Fruit fly (Drosophila melanogaster) whole organism, pupa: ENCODE results near the gene cad.

Source experiments
- CG10348 ChIP-seq: fragments of 200-800 bp; sonication (Bioruptor generic); IDR thresholded peaks from 2 replicates; pipeline ENCODE4 v1.3.6; 2022; ENCODE audit warnings: missing biosample characterization, missing genetic modification characterization
- CG12605 ChIP-seq: fragments of 200-800 bp; sonication (Bioruptor generic); IDR thresholded peaks from 2 replicates; pipeline ENCODE4 v1.3.6; 2022; ENCODE audit warnings: missing biosample characterization, missing genetic modification characterization
- CG13204 ChIP-seq: fragments of 200-800 bp; sonication (Bioruptor generic); optimal IDR thresholded peaks from 2 replicates; lab custom pipeline; 2018; ENCODE audit warnings: missing biosample characterization, mild to moderate bottlenecking, missing genetic modification characterization, moderate library complexity
- CG14655 ChIP-seq: fragments of 200-800 bp; sonication (Bioruptor generic); optimal IDR thresholded peaks from 3 replicates; lab custom pipeline; 2017; ENCODE audit warnings: mild to moderate bottlenecking, missing biosample characterization, missing genetic modification reagents, missing genetic modification characterization
- CG15710 ChIP-seq: fragments of 200-800 bp; sonication (Bioruptor generic); optimal IDR thresholded peaks from 2 replicates; lab custom pipeline; 2018; ENCODE audit warnings: missing biosample characterization, mild to moderate bottlenecking, missing genetic modification characterization, moderate library complexity
- CG17806 ChIP-seq: fragments of 200-800 bp; sonication (Bioruptor generic); optimal IDR thresholded peaks from 2 replicates; lab custom pipeline; 2018; ENCODE audit warnings: missing biosample characterization, mild to moderate bottlenecking, missing genetic modification characterization, moderate library complexity
- CG32121 ChIP-seq: fragments of 200-800 bp; sonication (Bioruptor generic); IDR thresholded peaks from 2 replicates; pipeline ENCODE4 v1.3.6; 2022; ENCODE audit warnings: missing biosample characterization, missing genetic modification characterization
- CG34367 ChIP-seq: fragments of 200-800 bp; sonication (Bioruptor generic); optimal IDR thresholded peaks from 2 replicates; lab custom pipeline; 2018; ENCODE audit warnings: missing biosample characterization, mild to moderate bottlenecking, missing genetic modification characterization
- CG4496 ChIP-seq: fragments of 200-800 bp; sonication (Bioruptor generic); IDR thresholded peaks from 3 replicates; pipeline ENCODE4 v1.3.6; 2022; ENCODE audit warnings: missing biosample characterization, missing genetic modification characterization
- CG8159 ChIP-seq: fragments of 200-800 bp; sonication (Bioruptor generic); optimal IDR thresholded peaks from 3 replicates; lab custom pipeline; 2018; ENCODE audit warnings: missing biosample characterization, mild to moderate bottlenecking, missing genetic modification characterization, moderate library complexity
- CG8301 ChIP-seq: fragments of 200-800 bp; sonication (Bioruptor generic); optimal IDR thresholded peaks from 2 replicates; lab custom pipeline; 2018; ENCODE audit warnings: missing biosample characterization, mild to moderate bottlenecking, missing genetic modification characterization
- CG9948 ChIP-seq: fragments of 200-800 bp; sonication (Bioruptor generic); optimal IDR thresholded peaks from 2 replicates; lab custom pipeline; 2018; ENCODE audit warnings: missing biosample characterization, mild to moderate bottlenecking, missing genetic modification characterization, moderate library complexity
- D1 ChIP-seq: fragments of 200-800 bp; sonication (Bioruptor generic); optimal IDR thresholded peaks from 2 replicates; lab custom pipeline; 2018; ENCODE audit warnings: missing biosample characterization, mild to moderate bottlenecking, missing genetic modification characterization, moderate library complexity
- EcR ChIP-seq: fragments of 200-800 bp; sonication (Bioruptor generic); optimal IDR thresholded peaks from 3 replicates; lab custom pipeline; 2019; ENCODE audit warnings: missing biosample characterization, missing genetic modification characterization, mild to moderate bottlenecking, moderate library complexity, missing genetic modification reagents
- Ets98B ChIP-seq: fragments of 200-800 bp; sonication (Bioruptor generic); IDR thresholded peaks from 2 replicates; pipeline ENCODE4 v1.3.6; 2022; ENCODE audit warnings: missing biosample characterization, missing genetic modification characterization
- Pif1A ChIP-seq: fragments of 200-800 bp; sonication (Bioruptor generic); optimal IDR thresholded peaks from 3 replicates; lab custom pipeline; 2016; ENCODE audit warnings: missing biosample characterization, missing genetic modification characterization
- Pif1B ChIP-seq: fragments of 200-800 bp; sonication (Bioruptor generic); optimal IDR thresholded peaks from 3 replicates; lab custom pipeline; 2016; ENCODE audit warnings: missing biosample characterization, missing genetic modification characterization
- Snoo ChIP-seq: fragments of 200-800 bp; sonication (Bioruptor generic); optimal IDR thresholded peaks from 3 replicates; lab custom pipeline; 2017; ENCODE audit warnings: missing biosample characterization, mild to moderate bottlenecking, missing genetic modification characterization, inconsistent platforms
- fd96Ca ChIP-seq: fragments of 200-800 bp; sonication (Bioruptor generic); IDR thresholded peaks from 3 replicates; pipeline ENCODE4 v1.3.6; 2022; ENCODE audit warnings: missing biosample characterization, missing genetic modification characterization
- gl ChIP-seq: fragments of 200-800 bp; sonication (Bioruptor generic); optimal IDR thresholded peaks from 2 replicates; lab custom pipeline; 2018; ENCODE audit warnings: missing biosample characterization, mild to moderate bottlenecking, missing genetic modification characterization
- rn ChIP-seq: fragments of 200-800 bp; sonication (Bioruptor generic); IDR thresholded peaks from 2 replicates; pipeline ENCODE4 v1.3.6; 2022; ENCODE audit warnings: missing biosample characterization, missing genetic modification characterization

The cad gene

DNA sequence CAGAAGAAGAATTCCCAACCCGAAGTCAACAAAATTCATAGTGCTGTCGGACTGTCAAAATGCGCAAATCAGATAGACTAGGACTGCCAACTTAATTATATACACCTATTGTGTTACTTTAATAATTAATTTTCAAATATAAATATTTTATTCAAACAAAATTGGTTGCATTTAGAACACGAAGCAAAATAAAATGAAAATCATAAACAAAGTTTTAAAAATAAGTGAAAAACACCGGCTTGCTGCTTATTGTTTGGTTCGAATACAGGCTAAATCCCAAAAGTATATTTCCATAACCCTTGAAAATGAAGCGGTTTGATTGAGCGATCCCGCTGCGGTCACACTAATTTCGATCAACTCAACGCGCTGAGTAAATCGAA lies 12.7 kb upstream of the cad start, which contains the start of the genes Rhau and dia:
TSS of gene Rhau (minus strand) at position 178 of the 380 bp plus-strand sequence.
TSS of gene dia (plus strand) at position 337 of the 380 bp plus-strand sequence.
- TF ChIP-seq Ets98B (GFP tag; lab: Robert Waterston, UW) = no peak
- peak; percentile 7 for TF ChIP-seq Snoo
- no peak for TF ChIP-seq Pif1A (GFP tag; lab: Kevin White, UChicago)

DNA sequence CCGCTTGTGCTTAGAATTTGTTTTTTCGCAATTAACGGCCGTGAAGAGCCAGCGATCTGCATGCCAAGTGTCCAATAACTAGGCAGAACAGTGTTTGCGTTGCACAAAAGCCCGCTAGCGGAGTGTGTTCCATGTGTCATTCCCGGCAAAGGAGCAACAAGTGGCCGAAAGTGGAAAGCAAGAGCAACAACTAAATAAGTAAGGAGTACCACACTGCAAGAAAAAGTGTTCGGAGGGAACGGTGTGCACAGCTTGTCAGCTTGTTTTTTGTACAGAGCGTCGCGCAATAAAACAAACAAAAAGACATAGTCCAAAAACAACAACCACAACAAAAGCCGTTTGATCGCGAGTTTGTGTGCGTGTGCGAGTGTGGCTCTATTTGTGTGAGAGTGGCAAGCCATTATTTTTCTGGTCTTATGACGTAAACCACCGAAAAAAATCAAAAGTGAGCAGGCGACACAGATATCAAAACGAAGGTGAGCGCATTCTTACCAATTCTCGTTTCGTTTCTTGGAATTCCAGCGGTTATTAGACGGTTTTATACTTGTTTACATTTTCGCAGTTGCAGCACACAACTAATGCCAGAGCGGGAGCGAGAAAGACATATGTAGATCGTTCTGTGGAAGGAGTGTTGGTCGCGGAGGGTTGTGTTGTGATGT lies 12.2 kb upstream of the cad start:
- TF ChIP-seq CG15710 (tag; lab: Kevin White, UChicago) = no peak
- TF ChIP-seq CG8159 (tag; lab: Kevin White, UChicago) = no peak
- TF ChIP-seq CG9948 (tag; lab: Kevin White, UChicago) = no peak
- TF ChIP-seq EcR (GFP tag; lab: Kevin White, UChicago) = no peak
- TF ChIP-seq CG14655 (GFP tag; lab: Kevin White, UChicago) = no peak
- TF ChIP-seq gl (tag; lab: Kevin White, UChicago) = no peak
- TF ChIP-seq rn (GFP tag; lab: Robert Waterston, UW) = no peak
- no peak for TF ChIP-seq CG13204 (GFP tag; lab: Kevin White, UChicago)
- peak; percentile 72; the same call in 2 of the 3 replicates for TF ChIP-seq CG4496 (GFP tag; lab: Robert Waterston, UW)
- TF ChIP-seq CG12605 (GFP tag; lab: Robert Waterston, UW) = peak; percentile 67
- no peak for TF ChIP-seq CG10348 (GFP tag; lab: Robert Waterston, UW)
- TF ChIP-seq CG17806 (tag; lab: Kevin White, UChicago) = no peak
- TF ChIP-seq CG8301 = peak; percentile 44
- no peak for TF ChIP-seq Snoo
- peak; percentile 77 for TF ChIP-seq Ets98B (GFP tag; lab: Robert Waterston, UW)
- TF ChIP-seq Pif1B = no peak
- TF ChIP-seq CG32121 (GFP tag; lab: Robert Waterston, UW) = no peak
- no peak for TF ChIP-seq CG34367 (tag; lab: Kevin White, UChicago)
- TF ChIP-seq Pif1A (GFP tag; lab: Kevin White, UChicago) = no peak
- TF ChIP-seq D1 (tag; lab: Kevin White, UChicago) = no peak
- TF ChIP-seq fd96Ca = peak; percentile 74
- TF ChIP-seq, all 21 proteins: peak for 5

DNA sequence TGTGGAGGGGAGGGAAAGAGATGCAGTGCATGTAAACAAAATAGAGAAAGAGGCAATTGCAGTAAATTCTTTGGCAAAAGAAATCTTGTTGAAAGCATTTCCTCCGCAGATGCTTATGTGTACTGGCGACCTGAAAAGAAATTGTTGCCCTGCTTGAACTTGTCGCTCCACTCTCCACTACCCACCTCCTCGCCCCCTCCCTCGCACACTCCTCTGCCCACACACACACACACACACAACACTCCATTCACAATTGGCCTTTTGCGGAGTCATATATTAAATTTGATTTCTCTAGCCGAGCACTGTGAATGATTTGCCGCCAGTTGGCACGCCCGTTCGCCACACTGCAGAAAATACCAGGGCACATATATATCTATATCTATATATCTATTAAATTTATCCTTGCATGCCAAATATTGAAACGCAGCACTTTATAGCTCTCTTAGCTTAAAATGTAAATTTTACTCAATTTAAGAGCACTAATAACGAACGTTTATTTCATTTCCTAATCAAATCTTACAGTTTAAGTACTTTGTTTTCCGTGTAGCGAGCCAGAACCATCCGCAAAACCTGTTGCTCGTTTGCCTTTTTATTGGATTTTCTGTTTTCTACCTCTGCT lies 11.6 kb upstream of the cad start:
- TF ChIP-seq fd96Ca (peak; percentile 77), gl (tag; lab: Kevin White, UChicago) (no peak), CG32121 (GFP tag; lab: Robert Waterston, UW) (peak; percentile 77), CG15710 (tag; lab: Kevin White, UChicago) (peak; percentile 46), CG10348 (GFP tag; lab: Robert Waterston, UW) (peak; percentile 12; the same call in 1 of the 2 replicates), CG17806 (tag; lab: Kevin White, UChicago) (peak; percentile 77), rn (GFP tag; lab: Robert Waterston, UW) (peak; percentile 46; the same call in 1 of the 2 replicates), Pif1B (peak; percentile 32), CG12605 (GFP tag; lab: Robert Waterston, UW) (peak; percentile 75; the same call in 1 of the 2 replicates), CG34367 (tag; lab: Kevin White, UChicago) (no peak), CG14655 (GFP tag; lab: Kevin White, UChicago) (peak; percentile 94), CG8301 (peak; percentile 93), CG9948 (tag; lab: Kevin White, UChicago) (peak; percentile 76), Snoo (peak; percentile 32), CG4496 (GFP tag; lab: Robert Waterston, UW) (peak; percentile 90), Ets98B (GFP tag; lab: Robert Waterston, UW) (peak; percentile 77), D1 (tag; lab: Kevin White, UChicago) (peak; percentile 60), CG13204 (GFP tag; lab: Kevin White, UChicago) (no peak), CG8159 (tag; lab: Kevin White, UChicago) (peak; percentile 74), EcR (GFP tag; lab: Kevin White, UChicago) (no peak), Pif1A (GFP tag; lab: Kevin White, UChicago) (peak; percentile 75)

DNA sequence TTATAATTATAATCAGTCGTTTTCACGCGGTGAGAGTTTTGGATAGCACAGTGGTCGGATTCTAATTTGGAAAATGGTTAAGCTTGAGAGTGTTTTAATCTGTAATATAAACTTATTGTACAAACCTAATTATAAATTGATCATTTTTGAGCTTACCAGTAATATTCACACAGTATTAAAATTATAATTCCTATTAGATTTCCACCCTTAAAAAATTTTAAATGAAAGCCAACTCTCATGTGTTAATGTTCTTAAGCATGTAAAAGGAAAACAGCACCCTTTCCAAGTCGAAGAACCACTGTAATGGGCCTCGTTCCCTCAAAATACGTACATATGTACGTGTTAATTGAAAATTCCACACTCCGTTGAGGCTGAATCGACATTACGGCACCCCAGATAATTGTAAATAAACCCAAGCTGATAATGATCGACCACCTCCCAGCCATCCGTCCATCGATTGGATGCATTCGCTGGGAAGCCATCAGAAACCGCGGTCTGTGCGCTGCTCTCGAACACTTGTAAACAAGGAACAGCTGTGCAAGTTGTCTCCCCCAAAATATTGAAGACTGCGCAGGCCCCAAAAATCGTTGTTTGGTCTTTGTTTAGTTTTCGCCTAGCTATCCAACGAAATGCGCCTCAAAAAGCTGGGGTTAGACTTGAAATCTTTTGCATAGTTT lies 10.6 kb upstream of the cad start:
- TF ChIP-seq gl (tag; lab: Kevin White, UChicago) (no peak), Ets98B (GFP tag; lab: Robert Waterston, UW) (no peak), CG14655 (GFP tag; lab: Kevin White, UChicago) (peak; percentile 8), D1 (tag; lab: Kevin White, UChicago) (no peak), Snoo (peak; percentile 60), fd96Ca (no peak), CG34367 (tag; lab: Kevin White, UChicago) (no peak), CG8159 (tag; lab: Kevin White, UChicago) (peak; percentile 16), CG8301 (peak; percentile 33), CG17806 (tag; lab: Kevin White, UChicago) (peak; percentile 3), CG32121 (GFP tag; lab: Robert Waterston, UW) (no peak), CG4496 (GFP tag; lab: Robert Waterston, UW) (no peak), CG9948 (tag; lab: Kevin White, UChicago) (no peak), CG13204 (GFP tag; lab: Kevin White, UChicago) (no peak), CG10348 (GFP tag; lab: Robert Waterston, UW) (no peak), EcR (GFP tag; lab: Kevin White, UChicago) (no peak), Pif1B (no peak), rn (GFP tag; lab: Robert Waterston, UW) (no peak), CG12605 (GFP tag; lab: Robert Waterston, UW) (no peak), CG15710 (tag; lab: Kevin White, UChicago) (peak; percentile 7), Pif1A (GFP tag; lab: Kevin White, UChicago) (no peak)
